In the genomic region with DNA sequence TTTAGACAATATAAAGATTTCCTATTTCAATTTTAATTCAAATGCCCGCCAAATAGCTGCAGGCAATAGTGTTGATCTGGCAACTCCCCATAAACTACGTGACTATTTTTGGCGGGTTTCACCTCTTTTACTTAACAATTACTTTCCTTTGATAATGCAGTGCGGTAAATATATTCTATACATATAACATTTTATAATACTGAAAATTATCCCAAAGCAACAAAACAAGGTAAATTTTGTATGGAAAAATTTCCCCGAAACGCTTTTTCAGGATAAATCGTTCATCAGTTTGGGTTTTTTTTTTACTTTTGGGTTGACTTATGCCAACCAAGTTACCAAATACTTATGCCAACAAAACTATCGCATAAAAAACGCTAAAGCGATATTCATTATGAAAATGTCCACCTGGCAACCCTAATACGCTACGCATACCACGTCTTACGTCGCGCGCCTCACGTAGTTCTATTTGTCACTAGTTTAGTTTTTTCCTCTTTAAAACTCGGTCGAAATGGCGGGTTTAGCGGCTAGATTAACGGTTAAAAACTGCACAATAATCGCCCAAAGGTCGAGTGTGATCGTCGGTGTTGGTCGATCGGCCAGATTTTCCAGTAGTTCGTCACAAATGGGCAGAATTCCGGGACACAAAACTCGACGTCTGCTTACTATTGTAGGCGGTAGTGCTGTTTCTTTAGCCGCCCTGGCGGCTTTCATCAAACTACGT, we compare ENCODE assay signal across 1 fruit fly cellular context.
TF ChIP-seq lines count a peak whose summit lies in the region.

TSS of gene MICU3 (plus strand) at position 442 of the 721 bp plus-strand sequence.

TF ChIP-seq in whole organism, embryonic, 481 proteins besides CTCF, POLR2A, EP300 and RAD21 (continued from another document):
- TF ChIP-seq da (GFP tag; optimal IDR thresholded peaks at IDR 0.05; lab: Kevin White, UChicago) (no peak), ind (GFP tag; optimal IDR thresholded peaks at IDR 0.05; lab: Kevin White, UChicago) (peak; percentile 79), CG2120 (GFP tag; optimal IDR thresholded peaks at IDR 0.05; lab: Kevin White, UChicago) (peak; percentile 86), Optix (GFP tag; IDR thresholded peaks at IDR 0.05; lab: Robert Waterston, UW) (no peak; the same call in 2 of the 3 replicates), ara (GFP tag; IDR thresholded peaks at IDR 0.05; lab: Robert Waterston, UW) (0 out of 2 replicates have a peak, but pooled peaks have one; percentile 37), croc (GFP tag; conservative IDR thresholded peaks at IDR 0.05; lab: Robert Waterston, UW) (peak; percentile 17; the same call in 1 of the 3 replicates), CG15011 (GFP tag; optimal IDR thresholded peaks at IDR 0.05; lab: Kevin White, UChicago) (no peak), CG14667 (GFP tag; IDR thresholded peaks at IDR 0.05; lab: Robert Waterston, UW) (no peak), Awh (GFP tag; IDR thresholded peaks at IDR 0.05; lab: Robert Waterston, UW) (no peak), btn (GFP tag; optimal IDR thresholded peaks at IDR 0.05; lab: Kevin White, UChicago) (no peak), Taf1 (GFP tag; IDR thresholded peaks at IDR 0.05; lab: Robert Waterston, UW) (peak; percentile 31; the same call in 1 of the 2 replicates), CG8359 (GFP tag; optimal IDR thresholded peaks at IDR 0.05; lab: Kevin White, UChicago; ENCODE audit: borderline replicate concordance) (no peak), cas (GFP tag; IDR thresholded peaks at IDR 0.05; lab: Robert Waterston, UW) (no peak), tgo (GFP tag; IDR thresholded peaks at IDR 0.05; lab: Robert Waterston, UW) (peak; percentile 53; the same call in 2 of the 3 replicates), scrt (GFP tag; optimal IDR thresholded peaks at IDR 0.05; lab: Kevin White, UChicago) (no peak), CG1647 (GFP tag; optimal IDR thresholded peaks at IDR 0.05; lab: Kevin White, UChicago) (peak; percentile 33), Nf-YB (GFP tag; optimal IDR thresholded peaks at IDR 0.05; lab: Kevin White, UChicago) (no peak), phol (tag; optimal IDR thresholded peaks at IDR 0.05; lab: Kevin White, UChicago) (peak; percentile 74), Hmx (GFP tag; optimal IDR thresholded peaks at IDR 0.05; lab: Kevin White, UChicago) (no peak), maf-S (GFP tag; optimal IDR thresholded peaks at IDR 0.05; lab: Kevin White, UChicago) (peak; percentile 57), inv (GFP tag; IDR thresholded peaks at IDR 0.05; lab: Robert Waterston, UW; ENCODE audit: partially characterized antibody) (peak; percentile 69), Gsc (GFP tag; IDR thresholded peaks at IDR 0.05; lab: Robert Waterston, UW) (no peak), CG16813 (GFP tag; IDR thresholded peaks at IDR 0.05; lab: Robert Waterston, UW; ENCODE audit: partially characterized antibody) (peak; percentile 80), knrl (GFP tag; IDR thresholded peaks at IDR 0.05; lab: Robert Waterston, UW; ENCODE audit: partially characterized antibody) (peak; percentile 80), CG7928 (GFP tag; optimal IDR thresholded peaks at IDR 0.05; lab: Kevin White, UChicago) (peak; percentile 52), CG9437 (GFP tag; optimal IDR thresholded peaks at IDR 0.05; lab: Kevin White, UChicago) (peak; percentile 100), sob (GFP tag; IDR thresholded peaks at IDR 0.05; lab: Robert Waterston, UW) (peak; percentile 74), CG12236 (GFP tag; optimal IDR thresholded peaks at IDR 0.05; lab: Kevin White, UChicago) (no peak), tll (GFP tag; optimal IDR thresholded peaks at IDR 0.05; lab: Kevin White, UChicago) (peak in 1 of 2 experiments; percentile 45), CG12744 (GFP tag; optimal IDR thresholded peaks at IDR 0.05; lab: Kevin White, UChicago) (peak; percentile 28), CG13123 (GFP tag; optimal IDR thresholded peaks at IDR 0.05; lab: Kevin White, UChicago) (peak; percentile 9), Med (GFP tag; lab: Kevin White, UChicago) (peak; percentile 96), abd-A (tag; optimal IDR thresholded peaks at IDR 0.05; lab: Kevin White, UChicago) (no peak), CG1603 (tag; optimal IDR thresholded peaks at IDR 0.05; lab: Kevin White, UChicago) (peak; percentile 25), CG1529 (GFP tag; optimal IDR thresholded peaks at IDR 0.05; lab: Kevin White, UChicago) (no peak), bsh (GFP tag; optimal IDR thresholded peaks at IDR 0.05; lab: Kevin White, UChicago) (peak in 1 of 2 experiments; percentile 59), CG4707 (GFP tag; optimal IDR thresholded peaks at IDR 0.05; lab: Kevin White, UChicago) (no peak), CG15479 (GFP tag; optimal IDR thresholded peaks at IDR 0.05; lab: Kevin White, UChicago) (no peak), CG11504 (tag; optimal IDR thresholded peaks at IDR 0.05; lab: Kevin White, UChicago) (no peak), fd64A (GFP tag; optimal IDR thresholded peaks at IDR 0.05; lab: Kevin White, UChicago) (no peak), Side (GFP tag; optimal IDR thresholded peaks at IDR 0.05; lab: Kevin White, UChicago) (peak; percentile 10), HHEX (GFP tag; optimal IDR thresholded peaks at IDR 0.05; lab: Kevin White, UChicago) (peak; percentile 18), jing (GFP tag; optimal IDR thresholded peaks at IDR 0.05; lab: Kevin White, UChicago) (peak; percentile 21), cato (GFP tag; optimal IDR thresholded peaks at IDR 0.05; lab: Kevin White, UChicago; ENCODE audit: borderline replicate concordance) (peak; percentile 53), CG12391 (tag; optimal IDR thresholded peaks at IDR 0.05; lab: Kevin White, UChicago) (peak; percentile 70), twi (tag; optimal IDR thresholded peaks at IDR 0.05; lab: Kevin White, UChicago) (no peak), PHDP (tag; optimal IDR thresholded peaks at IDR 0.05; lab: Kevin White, UChicago) (peak; percentile 48), onecut (GFP tag; IDR thresholded peaks at IDR 0.05; lab: Robert Waterston, UW) (no peak), wdn (GFP tag; IDR thresholded peaks at IDR 0.05; lab: Robert Waterston, UW) (no peak), CG11560 (tag; IDR thresholded peaks at IDR 0.05; lab: Robert Waterston, UW) (no peak)
